Worm (Caenorhabditis elegans) whole organism, L2 larva: ENCODE data around the gene Y42A5A.5.

Experiments
- F13H6.1 ChIP-seq: sonication (generic microtip); optimal IDR thresholded peaks from 2 replicates; lab custom pipeline; 2016; ENCODE audit warnings: missing genetic modification characterization, missing compliant biosample characterization
- elt-3 ChIP-seq: sonication (generic microtip); optimal IDR thresholded peaks from 2 replicates; lab custom pipeline; 2017; ENCODE audit warnings: missing biosample characterization, missing genetic modification characterization
- fos-1 ChIP-seq: fragments of 150-350 bp; optimal IDR thresholded peaks from 2 replicates; lab custom pipeline; 2014; ENCODE audit warnings: missing biosample characterization, missing genetic modification characterization
- lin-11 ChIP-seq: fragments of 150-350 bp; sonication (generic microtip); optimal IDR thresholded peaks from 2 replicates; lab custom pipeline; 2014; ENCODE audit warnings: missing biosample characterization, missing genetic modification characterization, inconsistent platforms, mixed read lengths
- lsy-2 ChIP-seq, 2 experiments: fragments of 150-350 bp in 1 of 2; sonication (generic microtip) in 1 of 2; optimal IDR thresholded peaks; 2 replicates each; lab custom pipeline; 2014 to 2017; ENCODE audit warnings: missing biosample characterization in 2 of 2, missing genetic modification characterization in 2 of 2
- nhr-11 ChIP-seq: fragments of 150-350 bp; optimal IDR thresholded peaks from 2 replicates; lab custom pipeline; 2014; ENCODE audit warnings: missing biosample characterization, missing genetic modification characterization
- nhr-23 ChIP-seq: fragments of 150-350 bp; optimal IDR thresholded peaks from 2 replicates; lab custom pipeline; 2014; ENCODE audit warnings: missing biosample characterization, missing genetic modification reagents, missing genetic modification characterization
- nhr-237 ChIP-seq: fragments of 150-350 bp; optimal IDR thresholded peaks from 2 replicates; lab custom pipeline; 2014; ENCODE audit warnings: missing biosample characterization, missing genetic modification characterization
- snpc-4 ChIP-seq: fragments of 150-350 bp; optimal IDR thresholded peaks from 2 replicates; lab custom pipeline; 2014; ENCODE audit warnings: missing biosample characterization, missing genetic modification characterization
- unc-55 ChIP-seq: fragments of 150-350 bp; sonication (generic microtip); optimal IDR thresholded peaks from 3 replicates; lab custom pipeline; 2014; ENCODE audit warnings: missing biosample characterization, missing genetic modification reagents, missing genetic modification characterization
- zag-1 ChIP-seq: fragments of 150-350 bp; optimal IDR thresholded peaks from 2 replicates; lab custom pipeline; 2014; ENCODE audit warnings: missing biosample characterization, missing genetic modification characterization
- ztf-11 ChIP-seq: sonication (generic microtip); optimal IDR thresholded peaks from 2 replicates; lab custom pipeline; 2017; ENCODE audit warnings: missing biosample characterization, missing genetic modification characterization
- ztf-4 ChIP-seq: fragments of 150-350 bp; optimal IDR thresholded peaks from 2 replicates; lab custom pipeline; 2014; ENCODE audit warnings: missing biosample characterization, missing genetic modification characterization

- TF ChIP-seq zag-1 (no peak), nhr-23 (tag; lab: Kevin White, UChicago) (no peak), snpc-4 (tag; lab: Kevin White, UChicago) (no peak), nhr-237 (no peak), elt-3 (tag; lab: Kevin White, UChicago) (no peak), ztf-4 (tag; lab: Kevin White, UChicago) (no peak), F13H6.1 (tag; lab: Kevin White, UChicago) (no peak), lsy-2 (tag; optimal IDR thresholded peaks at IDR 0.05; lab: Kevin White, UChicago) (no peak), unc-55 (GFP tag; lab: Kevin White, UChicago) (no peak), ztf-11 (tag; lab: Kevin White, UChicago) (no peak), lin-11 (tag; lab: Kevin White, UChicago) (no peak), nhr-11 (no peak), fos-1 (tag; lab: Kevin White, UChicago) (no peak)
These were observed 47.7 kb downstream of the Y42A5A.5 start for ce11 chrV:11061887-11062286.
